Worm (Caenorhabditis elegans): ENCODE measurements around the gene str-168.

ce11 chrIV:4977176-4977693, 38.5 kb downstream of the str-168 start, which contains the start of gene E03H12.5:
- TF ChIP-seq lsy-2 (tag; optimal IDR thresholded peaks at IDR 0.05) (no peak), tbx-8 (GFP tag; optimal IDR thresholded peaks at IDR 0.05) (no peak), lin-13 (tag; optimal IDR thresholded peaks at IDR 0.05) (no peak), nhr-12 (tag; optimal IDR thresholded peaks at IDR 0.05) (no peak), bed-3 (GFP tag; optimal IDR thresholded peaks at IDR 0.05) (no peak), ceh-39 (tag; optimal IDR thresholded peaks at IDR 0.05) (no peak), ces-1 (GFP tag; optimal IDR thresholded peaks at IDR 0.05) (no peak), blmp-1 (tag; optimal IDR thresholded peaks at IDR 0.05) (no peak), hlh-1 (tag; optimal IDR thresholded peaks at IDR 0.05) (no peak)
